Fruit fly (Drosophila melanogaster) whole organism, prepupa: ENCODE results near the gene sqz.

Experiments
- Blimp-1 ChIP-seq: fragments of 200-800 bp; sonication (Bioruptor generic); optimal IDR thresholded peaks from 3 replicates; lab custom pipeline; 2017; ENCODE audit warnings: missing biosample characterization, missing genetic modification characterization, mild to moderate bottlenecking, moderate library complexity, missing genetic modification reagents
- CG10631 ChIP-seq: fragments of 200-800 bp; sonication (Bioruptor generic); optimal IDR thresholded peaks from 2 replicates; lab custom pipeline; 2016; ENCODE audit warnings: missing biosample characterization, missing genetic modification characterization
- CG10669 ChIP-seq: fragments of 200-800 bp; sonication (Bioruptor generic); optimal IDR thresholded peaks from 3 replicates; lab custom pipeline; 2018; ENCODE audit warnings: missing biosample characterization, mild to moderate bottlenecking, missing genetic modification characterization, moderate library complexity
- CG11294 ChIP-seq: fragments of 200-800 bp; sonication (Bioruptor generic); IDR thresholded peaks from 2 replicates; pipeline ENCODE4 v1.3.6; 2022; ENCODE audit warnings: missing biosample characterization, missing genetic modification characterization
- CG11762 ChIP-seq: fragments of 200-800 bp; sonication (Bioruptor generic); optimal IDR thresholded peaks from 3 replicates; lab custom pipeline; 2016; ENCODE audit warnings: missing biosample characterization, missing genetic modification characterization; ENCODE audit not compliant: insufficient read depth
- CG11902 ChIP-seq: fragments of 200-800 bp; sonication (Bioruptor generic); optimal IDR thresholded peaks from 3 replicates; lab custom pipeline; 2016; ENCODE audit warnings: missing biosample characterization, missing genetic modification characterization
- CG15336 ChIP-seq: fragments of 200-800 bp; sonication (Bioruptor generic); IDR thresholded peaks from 2 replicates; pipeline ENCODE4 v1.3.6; 2022; ENCODE audit warnings: missing biosample characterization, missing genetic modification characterization
- CG1621 ChIP-seq: fragments of 200-800 bp; sonication (Bioruptor generic); optimal IDR thresholded peaks from 3 replicates; lab custom pipeline; 2018; ENCODE audit warnings: missing biosample characterization, mild to moderate bottlenecking, missing genetic modification characterization
- CG16779 ChIP-seq: fragments of 200-800 bp; sonication (Bioruptor generic); optimal IDR thresholded peaks from 3 replicates; lab custom pipeline; 2017; ENCODE audit warnings: missing biosample characterization, mild to moderate bottlenecking, missing genetic modification characterization
- CG3032 ChIP-seq: fragments of 200-800 bp; optimal IDR thresholded peaks from 2 replicates; lab custom pipeline; 2019; ENCODE audit warnings: missing biosample characterization, mild to moderate bottlenecking, missing genetic modification characterization, moderate library complexity
- CG31627 ChIP-seq: fragments of 200-800 bp; sonication (Bioruptor generic); optimal IDR thresholded peaks from 3 replicates; lab custom pipeline; 2016; ENCODE audit warnings: missing biosample characterization, missing genetic modification characterization
- CG32006 ChIP-seq: fragments of 200-800 bp; sonication (Bioruptor generic); optimal IDR thresholded peaks from 3 replicates; lab custom pipeline; 2017; ENCODE audit warnings: missing biosample characterization, mild to moderate bottlenecking, missing genetic modification characterization
- CG3919 ChIP-seq: fragments of 200-800 bp; sonication (Bioruptor generic); optimal IDR thresholded peaks from 3 replicates; lab custom pipeline; 2016; ENCODE audit warnings: missing biosample characterization, missing genetic modification characterization
- CG4318 ChIP-seq: fragments of 200-800 bp; sonication (Bioruptor generic); optimal IDR thresholded peaks from 3 replicates; lab custom pipeline; 2017; ENCODE audit warnings: missing biosample characterization, mild to moderate bottlenecking, missing genetic modification characterization
- CG6276 ChIP-seq: fragments of 200-800 bp; sonication (Bioruptor generic); optimal IDR thresholded peaks from 2 replicates; lab custom pipeline; 2017; ENCODE audit warnings: missing biosample characterization, mild to moderate bottlenecking, missing genetic modification characterization
- CG6792 ChIP-seq: fragments of 200-800 bp; sonication (Bioruptor generic); optimal IDR thresholded peaks from 3 replicates; lab custom pipeline; 2016; ENCODE audit warnings: missing biosample characterization, missing genetic modification characterization
- CG6808 ChIP-seq: fragments of 200-800 bp; sonication (Bioruptor generic); optimal IDR thresholded peaks from 3 replicates; lab custom pipeline; 2017; ENCODE audit warnings: missing biosample characterization, missing genetic modification characterization, mild to moderate bottlenecking, moderate library complexity, missing genetic modification reagents
- CG7368 ChIP-seq: fragments of 200-800 bp; sonication (Bioruptor generic); optimal IDR thresholded peaks from 3 replicates; lab custom pipeline; 2016; ENCODE audit warnings: missing biosample characterization, missing genetic modification characterization
- CG8119 ChIP-seq: fragments of 200-800 bp; sonication (Bioruptor generic); IDR thresholded peaks from 3 replicates; pipeline ENCODE4 v1.3.6; 2022; ENCODE audit warnings: missing biosample characterization, missing genetic modification characterization
- CG8319 ChIP-seq: fragments of 200-800 bp; sonication (Bioruptor generic); optimal IDR thresholded peaks from 3 replicates; lab custom pipeline; 2016; ENCODE audit warnings: missing biosample characterization, missing genetic modification characterization
- CG8632 ChIP-seq: fragments of 200-800 bp; sonication (Bioruptor generic); optimal IDR thresholded peaks from 3 replicates; lab custom pipeline; 2016; ENCODE audit warnings: missing biosample characterization, missing genetic modification characterization
- CG9139 ChIP-seq: fragments of 200-800 bp; sonication (Bioruptor generic); optimal IDR thresholded peaks from 3 replicates; lab custom pipeline; 2017; ENCODE audit warnings: missing biosample characterization, mild to moderate bottlenecking, missing genetic modification characterization
- Eip78C ChIP-seq: fragments of 200-800 bp; sonication (Bioruptor generic); peaks from one replicate; lab custom pipeline; 2016; ENCODE audit warnings: missing biosample characterization, missing genetic modification characterization
- Eip93F ChIP-seq: fragments of 200-800 bp; sonication (Bioruptor generic); optimal IDR thresholded peaks from 2 replicates; lab custom pipeline; 2016; ENCODE audit warnings: missing biosample characterization, mild to moderate bottlenecking, missing genetic modification characterization
- Ets21C ChIP-seq: fragments of 200-800 bp; sonication (Bioruptor generic); optimal IDR thresholded peaks from 3 replicates; lab custom pipeline; 2016; ENCODE audit warnings: missing biosample characterization, missing genetic modification characterization
- Ets96B ChIP-seq: fragments of 200-800 bp; optimal IDR thresholded peaks from 2 replicates; lab custom pipeline; 2019; ENCODE audit warnings: missing biosample characterization, mild to moderate bottlenecking, missing genetic modification characterization, moderate library complexity
- Gug ChIP-seq: fragments of 200-800 bp; sonication (Bioruptor generic); IDR thresholded peaks from 2 replicates; pipeline ENCODE4 v1.3.6; 2022; ENCODE audit warnings: missing biosample characterization, missing genetic modification characterization
- Hr38 ChIP-seq: sonication (Bioruptor generic); optimal IDR thresholded peaks from 2 replicates; lab custom pipeline; 2016; ENCODE audit warnings: missing biosample characterization, missing genetic modification characterization
- Hr39 ChIP-seq: fragments of 200-800 bp; sonication (Bioruptor generic); optimal IDR thresholded peaks from 2 replicates; lab custom pipeline; 2016; ENCODE audit warnings: missing biosample characterization, missing genetic modification characterization
- Hr4 ChIP-seq: fragments of 200-800 bp; sonication (Bioruptor generic); optimal IDR thresholded peaks from 3 replicates; lab custom pipeline; 2016; ENCODE audit warnings: missing biosample characterization, missing genetic modification characterization
- Lpt ChIP-seq: fragments of 200-800 bp; sonication (Bioruptor generic); optimal IDR thresholded peaks from 3 replicates; lab custom pipeline; 2016; ENCODE audit warnings: missing biosample characterization, missing genetic modification characterization
- Smox ChIP-seq: fragments of 200-800 bp; sonication (Bioruptor generic); optimal IDR thresholded peaks from 3 replicates; lab custom pipeline; 2016; ENCODE audit warnings: missing biosample characterization, missing genetic modification characterization
- Sox102F ChIP-seq: fragments of 200-800 bp; sonication (Bioruptor generic); optimal IDR thresholded peaks from 2 replicates; lab custom pipeline; 2016; ENCODE audit warnings: missing biosample characterization, mild to moderate bottlenecking, missing genetic modification characterization
- Sox14 ChIP-seq: fragments of 200-800 bp; sonication (Bioruptor generic); optimal IDR thresholded peaks from 3 replicates; lab custom pipeline; 2016; ENCODE audit warnings: missing biosample characterization, missing genetic modification characterization
- achi ChIP-seq: fragments of 200-800 bp; sonication (Bioruptor generic); optimal IDR thresholded peaks from 3 replicates; lab custom pipeline; 2016; ENCODE audit warnings: missing biosample characterization, missing genetic modification characterization
- acj6 ChIP-seq: fragments of 200-800 bp; sonication (Bioruptor generic); optimal IDR thresholded peaks from 3 replicates; lab custom pipeline; 2016; ENCODE audit warnings: missing biosample characterization, missing genetic modification characterization
- cyc ChIP-seq: fragments of 200-800 bp; sonication (Bioruptor generic); optimal IDR thresholded peaks from 3 replicates; lab custom pipeline; 2016; ENCODE audit warnings: missing biosample characterization, missing genetic modification characterization
- dac ChIP-seq: fragments of 200-800 bp; sonication (Bioruptor generic); optimal IDR thresholded peaks from 2 replicates; lab custom pipeline; 2017; ENCODE audit warnings: missing biosample characterization, mild to moderate bottlenecking, missing genetic modification characterization
- dsx ChIP-seq: fragments of 200-800 bp; optimal IDR thresholded peaks from 3 replicates; lab custom pipeline; 2019; ENCODE audit warnings: missing biosample characterization, mild to moderate bottlenecking, missing genetic modification characterization, moderate library complexity; ENCODE audit not compliant: poor library complexity, severe bottlenecking
- eg ChIP-seq: fragments of 200-800 bp; sonication (Bioruptor generic); IDR thresholded peaks from 3 replicates; pipeline ENCODE4 v1.3.6; 2022; ENCODE audit warnings: missing biosample characterization, missing genetic modification characterization
- fd59A ChIP-seq: fragments of 200-800 bp; sonication (Bioruptor generic); optimal IDR thresholded peaks from 2 replicates; lab custom pipeline; 2017; ENCODE audit warnings: missing biosample characterization, mild to moderate bottlenecking, missing genetic modification characterization, missing genetic modification reagents
- fd85E ChIP-seq: fragments of 200-800 bp; sonication (Bioruptor generic); optimal IDR thresholded peaks from 3 replicates; lab custom pipeline; 2016; ENCODE audit warnings: missing biosample characterization, missing genetic modification characterization
- fkh ChIP-seq: fragments of 200-800 bp; sonication (Bioruptor generic); optimal IDR thresholded peaks from 3 replicates; lab custom pipeline; 2017; ENCODE audit warnings: missing biosample characterization, mild to moderate bottlenecking, missing genetic modification characterization, moderate library complexity
- net ChIP-seq: fragments of 200-800 bp; sonication (Bioruptor generic); optimal IDR thresholded peaks from 3 replicates; lab custom pipeline; 2016; ENCODE audit warnings: missing biosample characterization, missing genetic modification characterization
- pdm3 ChIP-seq: fragments of 200-800 bp; sonication (Bioruptor generic); optimal IDR thresholded peaks from 3 replicates; lab custom pipeline; 2016; ENCODE audit warnings: missing biosample characterization, missing genetic modification characterization
- spab ChIP-seq: fragments of 200-800 bp; sonication (Bioruptor generic); optimal IDR thresholded peaks from 2 replicates; lab custom pipeline; 2017; ENCODE audit warnings: missing biosample characterization, mild to moderate bottlenecking, missing genetic modification characterization, missing genetic modification reagents
- topi ChIP-seq: fragments of 200-800 bp; sonication (Bioruptor generic); optimal IDR thresholded peaks from 3 replicates; lab custom pipeline; 2016; ENCODE audit warnings: missing biosample characterization, missing genetic modification characterization

Gene sqz

DNA sequence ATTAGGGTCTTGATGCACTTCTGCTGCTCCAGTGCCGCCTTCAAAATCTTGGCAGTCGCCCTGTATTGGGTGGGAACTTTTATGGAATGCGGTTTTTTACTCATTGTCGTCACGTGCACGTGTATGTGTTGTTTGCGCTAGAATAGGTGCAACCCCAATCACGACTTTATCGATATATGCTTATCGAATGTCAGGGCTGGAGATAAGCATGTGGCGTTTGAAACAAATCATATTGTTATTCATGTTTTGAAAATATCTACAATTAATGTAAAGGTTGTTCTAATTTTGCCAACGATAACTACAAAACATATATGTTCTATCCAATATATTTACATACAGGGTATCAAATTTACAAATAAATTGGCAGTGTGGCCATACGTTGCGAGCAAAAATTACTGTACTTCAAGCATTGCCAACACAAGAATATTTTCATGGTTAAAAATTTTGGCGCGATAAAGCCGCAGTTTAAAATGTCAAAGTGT, 1.8 kb upstream of the sqz start, which contains the start of the genes CG42359 and Nsun5 (continued):
- TF ChIP-seq CG3032 (tag; lab: Kevin White, UChicago): peak; percentile 83
- peak; percentile 87 for TF ChIP-seq CG10631
- peak; percentile 23 for TF ChIP-seq fd59A (GFP tag; lab: Kevin White, UChicago)
- peak; percentile 73 for TF ChIP-seq CG8119 (GFP tag; lab: Robert Waterston, UW)
- peak; percentile 71 for TF ChIP-seq CG11762 (GFP tag; lab: Kevin White, UChicago)
- peak; percentile 88 for TF ChIP-seq pdm3 (GFP tag; lab: Kevin White, UChicago)
- peak; percentile 68; the same call in 1 of the 2 replicates for TF ChIP-seq CG15336
- no peak for TF ChIP-seq CG6276 (GFP tag; lab: Kevin White, UChicago)
- peak; percentile 90 for TF ChIP-seq eg (GFP tag; lab: Robert Waterston, UW)
- no peak for TF ChIP-seq spab (GFP tag; lab: Kevin White, UChicago)
- TF ChIP-seq Lpt (GFP tag; lab: Kevin White, UChicago): peak; percentile 65
- TF ChIP-seq Ets96B (tag; lab: Kevin White, UChicago): peak; percentile 78
- TF ChIP-seq dac (GFP tag; lab: Kevin White, UChicago): peak; percentile 62
- TF ChIP-seq CG32006 (GFP tag; lab: Kevin White, UChicago): peak; percentile 75
- TF ChIP-seq CG4318 (GFP tag; lab: Kevin White, UChicago): no peak
- TF ChIP-seq CG16779: no peak
- no peak for TF ChIP-seq CG9139 (GFP tag; lab: Kevin White, UChicago)
- TF ChIP-seq Sox14 (GFP tag; lab: Kevin White, UChicago): peak; percentile 88
- peak; percentile 78 for TF ChIP-seq topi
- TF ChIP-seq CG11902 (GFP tag; lab: Kevin White, UChicago): peak; percentile 65
- peak; percentile 32 for TF ChIP-seq fd85E (GFP tag; lab: Kevin White, UChicago)

DNA sequence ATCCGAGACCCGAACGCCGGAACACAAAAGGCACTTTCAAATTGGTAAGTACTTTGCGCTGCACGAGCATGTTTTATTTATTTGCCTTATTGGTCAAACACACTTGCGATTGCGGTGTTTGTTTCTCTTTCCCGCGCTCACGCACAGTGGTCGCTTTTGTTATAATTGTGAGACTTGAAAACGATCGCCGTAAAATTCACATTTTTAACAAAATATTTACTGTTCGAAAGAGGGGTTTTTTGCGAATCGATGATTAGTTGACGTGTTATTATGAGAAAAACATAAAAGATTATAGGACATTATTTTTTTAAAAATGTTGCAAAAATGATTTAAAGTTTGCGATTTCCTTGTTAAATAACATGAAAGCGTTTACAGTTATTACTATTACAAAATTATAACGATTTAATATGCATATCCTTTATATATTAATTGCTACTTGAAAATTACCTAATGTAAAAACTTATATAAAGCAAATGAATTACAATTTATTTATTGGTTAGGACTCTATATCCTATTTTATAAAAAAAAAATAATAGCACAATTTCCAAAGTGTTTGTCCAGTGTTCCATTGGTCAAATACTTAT, 954 bp downstream of the sqz start:
- TF ChIP-seq CG32006 (GFP tag; lab: Kevin White, UChicago) (peak; percentile 77), fkh (peak; percentile 24), achi (GFP tag; lab: Kevin White, UChicago) (peak; percentile 19), CG31627 (GFP tag; lab: Kevin White, UChicago) (peak; percentile 48), cyc (GFP tag; lab: Kevin White, UChicago) (peak; percentile 58), Sox102F (GFP tag; lab: Kevin White, UChicago) (peak; percentile 1), pdm3 (GFP tag; lab: Kevin White, UChicago) (peak; percentile 46), Lpt (GFP tag; lab: Kevin White, UChicago) (no peak), CG7368 (GFP tag; lab: Kevin White, UChicago) (no peak), CG15336 (no peak), Blimp-1 (no peak), CG6792 (GFP tag; lab: Kevin White, UChicago) (no peak), acj6 (peak; percentile 43), CG6276 (GFP tag; lab: Kevin White, UChicago) (peak; percentile 37), CG10669 (GFP tag; lab: Kevin White, UChicago) (peak; percentile 2), CG16779 (no peak), Eip78C (GFP tag; lab: Kevin White, UChicago) (peak; percentile 86), Eip93F (no peak), Ets96B (tag; lab: Kevin White, UChicago) (peak; percentile 29), CG8632 (no peak), Smox (GFP tag; lab: Kevin White, UChicago) (peak; percentile 32), dsx (GFP tag; lab: Kevin White, UChicago) (no peak), Hr4 (GFP tag; lab: Kevin White, UChicago) (peak; percentile 61), Ets21C (GFP tag; lab: Kevin White, UChicago) (no peak), CG3919 (peak; percentile 59), Gug (GFP tag; lab: Robert Waterston, UW) (peak; percentile 9; the same call in 1 of the 2 replicates), Hr39 (GFP tag; lab: Kevin White, UChicago) (peak; percentile 53), CG1621 (tag; lab: Kevin White, UChicago) (no peak), Sox14 (GFP tag; lab: Kevin White, UChicago) (peak; percentile 57), CG11762 (GFP tag; lab: Kevin White, UChicago) (peak; percentile 3), CG6808 (no peak), spab (GFP tag; lab: Kevin White, UChicago) (no peak), CG8319 (GFP tag; lab: Kevin White, UChicago) (no peak), eg (GFP tag; lab: Robert Waterston, UW) (peak; percentile 66), CG10631 (peak; percentile 30), CG11294 (GFP tag; lab: Robert Waterston, UW) (no peak), Hr38 (no peak), net (GFP tag; lab: Kevin White, UChicago) (peak; percentile 51)
